Worm (Caenorhabditis elegans) whole organism, L1 larva: ENCODE results near the gene F43C1.5.

Experiments
- C04F5.9 ChIP-seq: sonication (generic microtip); optimal IDR thresholded peaks from 2 replicates; lab custom pipeline; 2016; ENCODE audit warnings: missing genetic modification characterization, missing compliant biosample characterization
- F16B12.6 ChIP-seq: fragments of 150-350 bp; optimal IDR thresholded peaks from 2 replicates; lab custom pipeline; 2014; ENCODE audit warnings: missing biosample characterization, missing genetic modification characterization
- Y116A8C.19 ChIP-seq: sonication (generic microtip); optimal IDR thresholded peaks from 2 replicates; lab custom pipeline; 2016; ENCODE audit warnings: missing compliant biosample characterization, missing genetic modification characterization, borderline replicate concordance
- aha-1 ChIP-seq: fragments of 150-350 bp; optimal IDR thresholded peaks from 2 replicates; lab custom pipeline; 2014; ENCODE audit warnings: missing biosample characterization, missing genetic modification characterization
- blmp-1 ChIP-seq: fragments of 150-350 bp; optimal IDR thresholded peaks from 2 replicates; lab custom pipeline; 2014; ENCODE audit warnings: missing biosample characterization, missing genetic modification characterization
- ceh-63 ChIP-seq: fragments of 200-800 bp; sonication (Bioruptor generic); optimal IDR thresholded peaks from 2 replicates; lab custom pipeline; 2018; ENCODE audit warnings: mild to moderate bottlenecking, missing genetic modification characterization, missing compliant biosample characterization
- ceh-82 ChIP-seq, 3 experiments: fragments of 150-350 bp in 1 of 3; sonication (generic microtip) in 2 of 3; optimal IDR thresholded peaks; 2 replicates each; lab custom pipeline; 2014 to 2017; ENCODE audit warnings: missing biosample characterization in 3 of 3, missing genetic modification characterization in 3 of 3
- ceh-88 ChIP-seq: fragments of 200-800 bp; sonication (Bioruptor generic); IDR thresholded peaks from 2 replicates; pipeline ENCODE4 v1.3.6; 2022; ENCODE audit warnings: missing genetic modification characterization, missing compliant biosample characterization
- dpl-1 ChIP-seq, 3 experiments: fragments of 150-350 bp in 2 of 3; sonication (generic microtip) in 1 of 3; optimal IDR thresholded peaks; 2 replicates each; lab custom pipeline; 2014 to 2017; ENCODE audit warnings: missing biosample characterization in 3 of 3, missing genetic modification characterization in 3 of 3, missing genetic modification reagents in 3 of 3
- efl-3 ChIP-seq: fragments of 200-800 bp; sonication (Bioruptor generic); optimal IDR thresholded peaks from 2 replicates; lab custom pipeline; 2018; ENCODE audit warnings: mild to moderate bottlenecking, missing genetic modification characterization, missing compliant biosample characterization
- egl-13 ChIP-seq: sonication (generic microtip); optimal IDR thresholded peaks from 2 replicates; lab custom pipeline; 2016; ENCODE audit warnings: missing genotype, missing genetic modification reagents, missing genetic modification characterization, missing compliant biosample characterization
- egl-27 ChIP-seq, 2 experiments: fragments of 150-350 bp in 1 of 2; sonication (generic microtip); optimal IDR thresholded peaks; 3 replicates each; lab custom pipeline; 2017 to 2018; ENCODE audit warnings: missing biosample characterization in 2 of 2, missing genetic modification characterization in 2 of 2, missing genetic modification reagents in 2 of 2
- elt-2 ChIP-seq: sonication (generic microtip); optimal IDR thresholded peaks from 2 replicates; lab custom pipeline; 2016; ENCODE audit warnings: missing genetic modification characterization, mild to moderate bottlenecking, inconsistent platforms, missing compliant biosample characterization, missing genetic modification reagents
- fkh-4 ChIP-seq: sonication (generic microtip); optimal IDR thresholded peaks from 2 replicates; lab custom pipeline; 2016; ENCODE audit warnings: missing compliant biosample characterization, missing genetic modification characterization, borderline replicate concordance
- fkh-8 ChIP-seq: sonication (generic microtip); optimal IDR thresholded peaks from 2 replicates; lab custom pipeline; 2016; ENCODE audit warnings: mild to moderate bottlenecking, missing genetic modification characterization, missing compliant biosample characterization
- fos-1 ChIP-seq: fragments of 150-350 bp; optimal IDR thresholded peaks from 2 replicates; lab custom pipeline; 2014; ENCODE audit warnings: missing biosample characterization, missing genetic modification characterization
- hlh-17 ChIP-seq: fragments of 200-800 bp; sonication (Bioruptor generic); optimal IDR thresholded peaks from 2 replicates; lab custom pipeline; 2018; ENCODE audit warnings: missing genetic modification characterization, mild to moderate bottlenecking, missing compliant biosample characterization, moderate library complexity, borderline replicate concordance
- hpl-2 ChIP-seq: fragments of 150-350 bp; optimal IDR thresholded peaks from 2 replicates; lab custom pipeline; 2014; ENCODE audit warnings: missing biosample characterization, missing genetic modification reagents, missing genetic modification characterization
- isw-1 ChIP-seq: fragments of 200-800 bp; sonication (Bioruptor generic); IDR thresholded peaks from 2 replicates; pipeline ENCODE4 v1.3.6; 2022; ENCODE audit warnings: missing genetic modification characterization, missing compliant biosample characterization
- lin-13 ChIP-seq: fragments of 150-350 bp; optimal IDR thresholded peaks from 2 replicates; lab custom pipeline; 2014; ENCODE audit warnings: missing biosample characterization, missing genetic modification reagents, missing genetic modification characterization
- lin-14 ChIP-seq: fragments of 200-800 bp; sonication (Bioruptor generic); optimal IDR thresholded peaks from 2 replicates; lab custom pipeline; 2018; ENCODE audit warnings: mild to moderate bottlenecking, missing genetic modification characterization, moderate library complexity, missing compliant biosample characterization
- lir-3 ChIP-seq: sonication (generic microtip); optimal IDR thresholded peaks from 2 replicates; lab custom pipeline; 2016; ENCODE audit warnings: mild to moderate bottlenecking, missing genetic modification characterization, moderate library complexity, missing compliant biosample characterization; ENCODE audit not compliant: poor library complexity
- lsy-2 ChIP-seq, 2 experiments: fragments of 150-350 bp; optimal IDR thresholded peaks; 2 replicates each; lab custom pipeline; 2014; ENCODE audit warnings: missing biosample characterization in 2 of 2, missing genetic modification characterization in 2 of 2
- mdl-1 ChIP-seq, 2 experiments: fragments of 150-350 bp; optimal IDR thresholded peaks; 2 replicates each; lab custom pipeline; 2014 to 2017; ENCODE audit warnings: missing biosample characterization in 2 of 2, missing genetic modification characterization in 2 of 2, inconsistent platforms in 1 of 2
- mep-1 ChIP-seq: fragments of 150-350 bp; optimal IDR thresholded peaks from 2 replicates; lab custom pipeline; 2014; ENCODE audit warnings: missing biosample characterization, missing genetic modification characterization
- nhr-12 ChIP-seq: sonication (generic microtip); optimal IDR thresholded peaks from 2 replicates; lab custom pipeline; 2017; ENCODE audit warnings: missing biosample characterization, missing genetic modification characterization
- nhr-20 ChIP-seq: sonication (generic microtip); optimal IDR thresholded peaks from 2 replicates; lab custom pipeline; 2016; ENCODE audit warnings: mild to moderate bottlenecking, missing genetic modification characterization, missing compliant biosample characterization
- nhr-28 ChIP-seq: fragments of 150-350 bp; optimal IDR thresholded peaks from 2 replicates; lab custom pipeline; 2014; ENCODE audit warnings: missing biosample characterization, missing genetic modification characterization
- nhr-47 ChIP-seq: sonication (generic microtip); optimal IDR thresholded peaks from 2 replicates; lab custom pipeline; 2016; ENCODE audit warnings: mild to moderate bottlenecking, missing genetic modification characterization, moderate library complexity, missing compliant biosample characterization
- nhr-77 ChIP-seq: fragments of 150-350 bp; optimal IDR thresholded peaks from 2 replicates; lab custom pipeline; 2014; ENCODE audit warnings: missing biosample characterization, missing genetic modification characterization
- nhr-90 ChIP-seq: sonication (generic microtip); optimal IDR thresholded peaks from 2 replicates; lab custom pipeline; 2016; ENCODE audit warnings: mild to moderate bottlenecking, missing genetic modification characterization, missing compliant biosample characterization; ENCODE audit not compliant: poor library complexity
- pag-3 ChIP-seq: sonication (generic microtip); optimal IDR thresholded peaks from 2 replicates; lab custom pipeline; 2017; ENCODE audit warnings: missing genetic modification characterization, mild to moderate bottlenecking, missing compliant biosample characterization, antibody characterized with exemption, borderline replicate concordance; ENCODE audit not compliant: insufficient read depth
- pax-3 ChIP-seq: fragments of 200-800 bp; sonication (Bioruptor generic); optimal IDR thresholded peaks from 2 replicates; lab custom pipeline; 2018; ENCODE audit warnings: mild to moderate bottlenecking, missing genetic modification characterization, moderate library complexity, missing compliant biosample characterization
- pqm-1 ChIP-seq: sonication (generic microtip); optimal IDR thresholded peaks from 3 replicates; lab custom pipeline; 2017; ENCODE audit warnings: missing biosample characterization, missing genetic modification characterization
- rnt-1 ChIP-seq: sonication (generic microtip); optimal IDR thresholded peaks from 2 replicates; lab custom pipeline; 2016; ENCODE audit warnings: mild to moderate bottlenecking, missing genetic modification characterization, moderate library complexity, missing compliant biosample characterization
- skn-1 ChIP-seq: fragments of 150-350 bp; optimal IDR thresholded peaks from 2 replicates; lab custom pipeline; 2014; ENCODE audit warnings: missing biosample characterization, missing genetic modification characterization
- snpc-4 ChIP-seq: fragments of 150-350 bp; optimal IDR thresholded peaks from 2 replicates; lab custom pipeline; 2014; ENCODE audit warnings: missing biosample characterization, missing genetic modification characterization
- sox-4 ChIP-seq: sonication (generic microtip); optimal IDR thresholded peaks from 2 replicates; lab custom pipeline; 2016; ENCODE audit warnings: missing genetic modification characterization, missing compliant biosample characterization
- tbx-2 ChIP-seq: sonication (generic microtip); optimal IDR thresholded peaks from 2 replicates; lab custom pipeline; 2016; ENCODE audit warnings: missing genetic modification characterization, missing compliant biosample characterization
- tlp-1 ChIP-seq: fragments of 150-350 bp; optimal IDR thresholded peaks from 2 replicates; lab custom pipeline; 2014; ENCODE audit warnings: missing biosample characterization, missing genetic modification characterization
- unc-30 ChIP-seq: sonication (generic microtip); optimal IDR thresholded peaks from 2 replicates; lab custom pipeline; 2017; ENCODE audit warnings: missing biosample characterization, missing genetic modification characterization
- unc-62 ChIP-seq: fragments of 150-350 bp; optimal IDR thresholded peaks from 2 replicates; lab custom pipeline; 2014; ENCODE audit warnings: missing biosample characterization, missing genetic modification reagents, missing genetic modification characterization
- unc-98 ChIP-seq: fragments of 200-800 bp; sonication (Bioruptor generic); IDR thresholded peaks from 2 replicates; pipeline ENCODE4 v1.3.6; 2022; ENCODE audit warnings: missing genetic modification characterization, missing compliant biosample characterization
- vab-15 ChIP-seq: sonication (generic microtip); optimal IDR thresholded peaks from 2 replicates; lab custom pipeline; 2017; ENCODE audit warnings: missing genotype, mild to moderate bottlenecking, missing genetic modification characterization, missing compliant biosample characterization
- xbp-1 ChIP-seq: sonication (generic microtip); optimal IDR thresholded peaks from 2 replicates; lab custom pipeline; 2016; ENCODE audit warnings: missing genetic modification characterization, missing compliant biosample characterization
- zip-4 ChIP-seq: fragments of 200-800 bp; sonication (Bioruptor generic); optimal IDR thresholded peaks from 2 replicates; lab custom pipeline; 2018; ENCODE audit warnings: mild to moderate bottlenecking, missing genetic modification characterization, moderate library complexity, missing compliant biosample characterization
- ztf-11 ChIP-seq, 2 experiments: sonication (generic microtip); optimal IDR thresholded peaks; 2 replicates each; lab custom pipeline; 2016 to 2017; ENCODE audit warnings: missing genetic modification characterization in 2 of 2, missing biosample characterization in 1 of 2, missing compliant biosample characterization in 1 of 2

The F43C1.5 gene

DNA sequence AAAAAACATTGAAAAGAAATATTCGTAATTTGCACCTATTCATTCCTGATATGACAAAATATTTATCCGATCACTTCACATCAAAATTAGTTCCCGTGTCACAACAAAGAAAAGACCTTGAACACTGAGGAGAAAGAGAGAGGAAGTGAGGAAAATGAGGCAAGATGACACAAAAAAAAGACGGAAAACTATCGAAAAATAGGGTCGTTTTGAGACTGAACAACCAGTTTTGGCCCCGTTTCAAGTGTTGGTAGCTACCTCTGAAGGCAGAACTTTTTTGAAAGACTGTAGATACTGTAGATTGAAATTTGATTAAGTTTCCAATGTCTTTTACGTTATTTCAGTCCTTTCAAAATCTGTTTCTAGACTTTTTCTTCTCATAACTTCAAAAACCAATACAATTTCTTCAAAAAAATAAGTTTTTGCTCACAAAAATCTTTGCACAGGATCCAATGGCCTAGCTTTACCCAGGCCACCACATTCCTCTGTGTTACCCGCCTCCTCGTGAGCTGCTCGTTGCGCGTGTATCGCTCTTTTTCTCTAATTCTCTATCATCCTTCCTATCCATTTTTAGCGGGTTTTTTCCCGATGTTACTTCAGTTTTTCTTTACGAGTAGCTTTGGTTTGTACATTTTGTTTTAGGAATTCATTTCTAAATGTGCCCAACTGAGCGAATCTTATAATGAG is 32.5 kb upstream of the F43C1.5 start (continued):
- TF ChIP-seq lsy-2 (tag; optimal IDR thresholded peaks at IDR 0.05; lab: Kevin White, UChicago) (peak; percentile 68 to 78), nhr-90 (peak; percentile 19), hpl-2 (GFP tag; lab: Kevin White, UChicago) (no peak), sox-4 (tag; lab: Kevin White, UChicago) (peak; percentile 15), fkh-8 (tag; lab: Kevin White, UChicago) (peak; percentile 85), nhr-12 (tag; lab: Kevin White, UChicago) (no peak), C04F5.9 (no peak), unc-62 (GFP tag; lab: Kevin White, UChicago) (no peak), unc-30 (tag; lab: Kevin White, UChicago) (no peak), xbp-1 (tag; lab: Kevin White, UChicago) (no peak), egl-27 (tag; optimal IDR thresholded peaks at IDR 0.05; lab: Kevin White, UChicago) (no peak), fkh-4 (peak; percentile 47), rnt-1 (tag; lab: Kevin White, UChicago) (peak; percentile 92), unc-98 (GFP tag; lab: Robert Waterston, UW) (0 out of 2 replicates have a peak, but pooled peaks have one; percentile 49), F16B12.6 (peak; percentile 40), pqm-1 (tag; lab: Kevin White, UChicago) (no peak), zip-4 (GFP tag; lab: Kevin White, UChicago) (peak; percentile 15), fos-1 (tag; lab: Kevin White, UChicago) (peak; percentile 3), pag-3 (tag; lab: Kevin White, UChicago) (no peak), lin-13 (GFP tag; lab: Kevin White, UChicago) (no peak), lir-3 (tag; lab: Kevin White, UChicago) (peak; percentile 88), efl-3 (GFP tag; lab: Kevin White, UChicago) (no peak), blmp-1 (no peak), ceh-63 (GFP tag; lab: Kevin White, UChicago) (no peak), aha-1 (no peak), mdl-1 (tag; optimal IDR thresholded peaks at IDR 0.05; lab: Kevin White, UChicago) (peak; percentile 63 to 90), elt-2 (tag; lab: Kevin White, UChicago) (no peak), egl-13 (peak; percentile 24), isw-1 (GFP tag; lab: Robert Waterston, UW) (peak; percentile 69), lin-14 (GFP tag; lab: Kevin White, UChicago) (peak; percentile 83)

DNA sequence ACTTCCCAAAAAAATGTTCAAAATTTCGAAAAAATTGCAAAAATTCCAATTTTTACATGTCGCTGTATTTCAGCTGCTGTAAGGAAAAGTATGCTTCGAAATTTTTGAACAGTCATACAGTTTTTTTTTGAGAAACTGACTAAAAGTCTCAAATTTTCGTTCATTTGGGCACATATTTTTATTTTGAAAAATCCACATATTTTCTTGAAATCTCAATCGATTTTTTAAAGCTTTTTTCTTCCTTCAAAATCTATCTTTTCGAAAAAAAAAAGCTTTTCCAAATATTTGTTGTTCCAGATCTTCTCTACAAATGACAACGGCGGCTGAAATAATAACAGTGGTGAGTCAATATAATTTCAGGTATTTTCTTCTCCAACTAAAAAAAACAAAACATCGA is 32.0 kb upstream of the F43C1.5 start, which contains the start of gene asd-1:
Gene asd-1, plus strand, starts transcription at position 298 of the 397 bp plus-strand sequence.
- no peak for TF ChIP-seq zip-4 (GFP tag; lab: Kevin White, UChicago)
- TF ChIP-seq, all 84 proteins: peak for 0

DNA sequence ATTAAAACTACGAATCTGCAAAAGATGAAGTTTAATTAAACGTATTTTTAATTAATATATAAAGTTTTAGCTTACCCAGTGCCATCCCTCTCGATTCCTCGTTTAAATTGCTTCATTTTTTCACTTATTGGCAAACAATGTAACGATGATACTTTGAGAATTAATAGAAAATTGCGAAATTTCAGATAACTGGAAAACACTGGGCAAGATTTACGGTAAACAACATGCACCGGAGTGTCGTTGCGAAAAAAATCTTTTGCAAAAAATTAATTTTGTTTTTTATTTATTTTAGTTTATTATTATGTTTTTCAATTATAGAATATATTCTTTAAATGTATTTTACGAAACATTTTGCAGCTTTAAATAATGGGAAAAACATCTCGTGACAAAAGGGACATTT is 24.9 kb upstream of the F43C1.5 start, which contains the start of the genes pelo-1 and R74.7:
Gene pelo-1, minus strand, starts transcription at position 151 of the 400 bp plus-strand sequence.
Gene R74.7, plus strand, starts transcription at position 358 of the 400 bp plus-strand sequence.
- TF ChIP-seq lir-3 (tag; lab: Kevin White, UChicago) (no peak), egl-27 (tag; optimal IDR thresholded peaks at IDR 0.05; lab: Kevin White, UChicago) (no peak), ztf-11 (tag; optimal IDR thresholded peaks at IDR 0.05; lab: Kevin White, UChicago) (no peak), efl-3 (GFP tag; lab: Kevin White, UChicago) (no peak), nhr-20 (tag; lab: Kevin White, UChicago) (peak; percentile 1), rnt-1 (tag; lab: Kevin White, UChicago) (no peak), dpl-1 (GFP tag; optimal IDR thresholded peaks at IDR 0.05; lab: Kevin White, UChicago) (peak in 1 of 3 experiments; percentile 29), nhr-28 (no peak), zip-4 (GFP tag; lab: Kevin White, UChicago) (peak; percentile 82), mep-1 (tag; lab: Kevin White, UChicago) (peak; percentile 36), tlp-1 (no peak), pax-3 (tag; lab: Kevin White, UChicago) (no peak), Y116A8C.19 (tag; lab: Kevin White, UChicago) (no peak), nhr-47 (tag; lab: Kevin White, UChicago) (peak; percentile 38), unc-62 (GFP tag; lab: Kevin White, UChicago) (no peak), ceh-88 (GFP tag; lab: Robert Waterston, UW) (no peak), nhr-77 (tag; lab: Kevin White, UChicago) (no peak), vab-15 (tag; lab: Kevin White, UChicago) (no peak), hlh-17 (no peak), fkh-8 (tag; lab: Kevin White, UChicago) (peak; percentile 36), isw-1 (GFP tag; lab: Robert Waterston, UW) (no peak), snpc-4 (no peak), skn-1 (tag; lab: Kevin White, UChicago) (peak; percentile 79), ceh-82 (tag; optimal IDR thresholded peaks at IDR 0.05; lab: Kevin White, UChicago) (peak in 2 of 3 experiments; percentile 11 to 38), tbx-2 (no peak)
